Worm (Caenorhabditis elegans) whole organism, mixed stage, embryonic: ENCODE results near the gene R02D5.1.

Experiments used
- elt-3 ChIP-seq: fragments of 150-350 bp; optimal IDR thresholded peaks from 2 replicates; lab custom pipeline; 2014; ENCODE audit warnings: missing biosample characterization, missing genetic modification characterization
- ham-2 ChIP-seq: fragments of 200-800 bp; sonication (Bioruptor generic); optimal IDR thresholded peaks from 2 replicates; lab custom pipeline; 2018; ENCODE audit warnings: mild to moderate bottlenecking, missing genetic modification characterization, missing compliant biosample characterization
- lin-13 ChIP-seq: fragments of 150-350 bp; optimal IDR thresholded peaks from 2 replicates; lab custom pipeline; 2014; ENCODE audit warnings: missing biosample characterization, missing genetic modification characterization
- lsy-2 ChIP-seq: fragments of 150-350 bp; optimal IDR thresholded peaks from 2 replicates; lab custom pipeline; 2014; ENCODE audit warnings: missing biosample characterization, missing genetic modification characterization
- nhr-237 ChIP-seq: fragments of 150-350 bp; optimal IDR thresholded peaks from 2 replicates; lab custom pipeline; 2014; ENCODE audit warnings: missing biosample characterization, missing genetic modification characterization
- pha-4 ChIP-seq: fragments of 150-350 bp; optimal IDR thresholded peaks from 2 replicates; lab custom pipeline; 2018; ENCODE audit warnings: missing biosample characterization, missing genetic modification reagents, missing genetic modification characterization
- snpc-4 ChIP-seq: fragments of 150-350 bp; optimal IDR thresholded peaks from 2 replicates; lab custom pipeline; 2014; ENCODE audit warnings: missing biosample characterization, missing genetic modification characterization
- unc-62 ChIP-seq: fragments of 150-350 bp; optimal IDR thresholded peaks from 2 replicates; lab custom pipeline; 2014; ENCODE audit warnings: missing biosample characterization, missing genetic modification reagents, missing genetic modification characterization
- zip-8 ChIP-seq: fragments of 150-350 bp; optimal IDR thresholded peaks from 2 replicates; lab custom pipeline; 2014; ENCODE audit warnings: missing biosample characterization, missing genetic modification characterization

DNA sequence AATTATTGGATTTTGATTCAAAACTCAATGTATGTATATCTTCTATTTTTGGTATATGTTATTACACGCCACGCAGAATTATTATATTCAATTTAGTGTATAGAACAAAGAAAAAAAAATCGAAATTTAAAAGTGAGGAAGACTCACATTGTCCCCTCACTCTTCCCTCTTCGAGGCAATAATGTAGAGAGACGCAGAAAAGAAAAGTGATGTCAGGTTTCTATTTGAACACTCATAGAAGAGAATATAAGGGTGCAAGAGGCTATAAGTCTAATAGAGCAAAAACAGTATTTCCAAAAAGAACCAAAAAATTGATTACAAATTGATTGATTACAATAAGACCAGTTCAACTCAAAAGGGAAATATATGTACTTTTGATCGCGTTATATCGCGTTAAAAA is 40.5 kb downstream of the R02D5.1 start:
- no peak for TF ChIP-seq snpc-4
- TF ChIP-seq lin-13 (tag; lab: Kevin White, UChicago), result no peak
- TF ChIP-seq elt-3 (tag; lab: Kevin White, UChicago), result no peak
- TF ChIP-seq pha-4, result no peak
- TF ChIP-seq zip-8 (tag; lab: Kevin White, UChicago), result no peak
- TF ChIP-seq ham-2, result no peak
- no peak for TF ChIP-seq lsy-2 (tag; lab: Kevin White, UChicago)
- no peak for TF ChIP-seq nhr-237 (tag; lab: Kevin White, UChicago)
- no peak for TF ChIP-seq unc-62
